Worm (Caenorhabditis elegans): ENCODE data around the gene sqst-4.
"Not testable (repeated sequence)": the region's sequence is repeated elsewhere in the genome, so short reads cannot be mapped to it uniquely, and the experiment has no call there.

Gene sqst-4

DNA sequence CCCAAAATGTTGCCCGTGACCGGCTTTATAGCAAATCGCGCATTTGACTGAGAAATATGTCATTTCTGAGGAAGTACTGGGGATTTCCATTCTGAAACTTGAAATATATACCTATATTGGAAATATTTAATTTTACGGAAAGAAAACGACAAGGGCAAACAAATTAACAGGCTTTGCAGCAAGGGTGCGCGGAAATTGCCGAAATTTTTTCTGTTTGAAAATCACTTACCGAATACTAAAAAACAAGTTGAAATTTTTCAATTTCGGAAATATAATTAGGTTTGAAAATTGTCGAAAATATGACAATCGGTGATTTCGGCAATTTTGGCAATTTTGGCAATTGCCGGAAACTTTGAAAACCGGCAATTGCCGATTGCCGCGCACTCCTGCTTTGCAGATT lies 17.6 kb downstream of the sqst-4 start, which contains the start of gene nhr-54:
TSS of gene nhr-54 (minus strand) at position 101 of the 400 bp plus-strand sequence.
- no peak for TF ChIP-seq ceh-13 (GFP tag; optimal IDR thresholded peaks at IDR 0.05)
- TF ChIP-seq flt-1 (GFP tag; IDR thresholded peaks at IDR 0.05), result no peak
- no peak for TF ChIP-seq pes-1 (GFP tag; IDR thresholded peaks at IDR 0.05)
- no peak for TF ChIP-seq ets-7 (tag; optimal IDR thresholded peaks at IDR 0.05)
- TF ChIP-seq sea-1 (GFP tag; conservative IDR thresholded peaks at IDR 0.05), result no peak
- TF ChIP-seq tra-4 (tag; optimal IDR thresholded peaks at IDR 0.05), result no peak
- no peak for TF ChIP-seq hnd-1 (tag; optimal IDR thresholded peaks at IDR 0.05)
- TF ChIP-seq aly-1 (tag; optimal IDR thresholded peaks at IDR 0.05), result no peak

DNA sequence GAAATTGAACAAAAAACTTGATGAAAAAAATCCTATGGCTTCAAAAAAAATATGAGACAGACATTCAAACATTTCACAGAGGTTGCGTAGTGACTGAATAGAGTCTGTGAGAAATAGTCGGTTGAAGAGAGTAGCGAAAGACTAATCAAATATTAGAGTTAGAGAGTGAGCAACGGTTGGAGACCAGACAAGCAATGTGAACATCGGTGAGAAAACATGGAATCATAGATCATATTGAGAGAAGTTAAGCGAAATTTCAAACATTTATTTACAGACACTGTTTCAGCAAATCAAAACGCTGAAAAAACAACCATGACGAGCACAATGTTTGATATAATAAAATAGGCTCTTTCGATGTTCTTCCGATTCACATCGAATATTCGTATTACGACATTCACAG lies 18.4 kb downstream of the sqst-4 start:
- TF ChIP-seq tbx-37 (GFP tag; conservative IDR thresholded peaks at IDR 0.05), result no peak
- no peak for TF ChIP-seq F13C5.2 (tag; optimal IDR thresholded peaks at IDR 0.05)
- no peak for TF ChIP-seq hmbx-1 (tag; optimal IDR thresholded peaks at IDR 0.05)
- no peak for TF ChIP-seq hnd-1 (tag; optimal IDR thresholded peaks at IDR 0.05)
- TF ChIP-seq ceh-13 (GFP tag; optimal IDR thresholded peaks at IDR 0.05), result no peak
- no peak for TF ChIP-seq aly-1 (tag; optimal IDR thresholded peaks at IDR 0.05)
- TF ChIP-seq ets-7 (tag; optimal IDR thresholded peaks at IDR 0.05), result no peak
- no peak for TF ChIP-seq flt-1 (GFP tag; IDR thresholded peaks at IDR 0.05)
- TF ChIP-seq pes-1 (GFP tag; IDR thresholded peaks at IDR 0.05), result no peak
- TF ChIP-seq tbx-11 (GFP tag; IDR thresholded peaks at IDR 0.05), result no peak
- TF ChIP-seq ceh-36 (tag; optimal IDR thresholded peaks at IDR 0.05), result no peak
- TF ChIP-seq B0310.2 (tag; optimal IDR thresholded peaks at IDR 0.05), result no peak
- no peak for TF ChIP-seq sea-1 (GFP tag; conservative IDR thresholded peaks at IDR 0.05)
- no peak for TF ChIP-seq ama-1 (optimal IDR thresholded peaks at IDR 0.05)
- TF ChIP-seq tra-4 (tag; optimal IDR thresholded peaks at IDR 0.05), result no peak
- no peak for TF ChIP-seq hmg-4 (GFP tag; optimal IDR thresholded peaks at IDR 0.05)
- no peak for TF ChIP-seq scrt-1 (GFP tag; IDR thresholded peaks at IDR 0.05)

DNA sequence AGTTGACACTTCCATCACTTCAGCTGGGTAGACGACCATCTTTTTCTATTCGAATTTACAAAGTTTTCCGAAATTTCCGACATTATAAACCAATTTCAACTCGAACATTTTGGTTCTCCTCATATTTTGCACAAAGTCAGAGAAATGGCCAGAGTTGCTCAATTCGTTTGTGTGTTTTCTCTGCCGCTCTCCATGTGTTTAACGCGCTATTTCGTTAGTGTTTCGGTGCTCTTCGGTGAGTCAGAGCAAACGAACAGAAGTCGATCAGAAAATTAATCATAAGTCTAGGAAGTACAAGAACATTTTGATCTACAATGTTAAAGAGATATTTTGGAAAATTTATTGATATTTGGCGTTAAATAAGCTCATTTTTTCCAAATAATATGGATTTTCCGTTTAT lies 20.4 kb downstream of the sqst-4 start, which contains the start of gene srr-3:
TSS of gene srr-3 (minus strand) at position 101 of the 400 bp plus-strand sequence.
- TF ChIP-seq flt-1 (GFP tag; IDR thresholded peaks at IDR 0.05) (no peak), tbx-11 (GFP tag; IDR thresholded peaks at IDR 0.05) (no peak), B0310.2 (tag; optimal IDR thresholded peaks at IDR 0.05) (no peak), pes-1 (GFP tag; IDR thresholded peaks at IDR 0.05) (no peak), hnd-1 (tag; optimal IDR thresholded peaks at IDR 0.05) (no peak), sea-1 (GFP tag; conservative IDR thresholded peaks at IDR 0.05) (no peak), F13C5.2 (tag; optimal IDR thresholded peaks at IDR 0.05) (no peak), ama-1 (optimal IDR thresholded peaks at IDR 0.05) (no peak), ceh-36 (tag; optimal IDR thresholded peaks at IDR 0.05) (no peak), tra-4 (tag; optimal IDR thresholded peaks at IDR 0.05) (no peak), tbx-37 (GFP tag; conservative IDR thresholded peaks at IDR 0.05) (no peak), hmg-4 (GFP tag; optimal IDR thresholded peaks at IDR 0.05) (no peak), scrt-1 (GFP tag; IDR thresholded peaks at IDR 0.05) (no peak), aly-1 (tag; optimal IDR thresholded peaks at IDR 0.05) (no peak), hmbx-1 (tag; optimal IDR thresholded peaks at IDR 0.05) (no peak), ceh-13 (GFP tag; optimal IDR thresholded peaks at IDR 0.05) (no peak), ets-7 (tag; optimal IDR thresholded peaks at IDR 0.05) (no peak)

DNA sequence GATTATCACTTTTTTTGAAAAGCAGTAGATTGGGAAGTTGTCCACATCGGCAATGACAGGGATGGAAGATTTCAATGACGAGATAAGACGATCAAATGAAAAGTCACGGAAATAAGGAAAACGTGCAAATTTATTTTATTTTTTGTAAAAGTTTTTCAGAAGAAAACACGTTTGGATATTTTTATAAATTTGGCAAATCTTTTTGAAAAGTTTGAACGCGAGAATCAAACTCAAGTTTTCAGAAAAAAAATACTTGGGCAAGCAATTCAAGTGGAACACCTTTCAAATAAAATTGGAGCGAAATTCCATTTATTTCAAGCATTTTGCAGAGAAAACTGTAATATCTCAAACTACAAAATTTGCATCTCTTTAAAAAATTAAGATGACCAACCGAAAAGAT lies 26.9 kb downstream of the sqst-4 start, which contains the start of gene F36D3.5:
TSS of gene F36D3.5 (minus strand) at position 101 of the 400 bp plus-strand sequence.
- TF ChIP-seq flt-1 (GFP tag; IDR thresholded peaks at IDR 0.05); ets-7 (tag; optimal IDR thresholded peaks at IDR 0.05); tbx-37 (GFP tag; conservative IDR thresholded peaks at IDR 0.05): not testable (repeated sequence)

DNA sequence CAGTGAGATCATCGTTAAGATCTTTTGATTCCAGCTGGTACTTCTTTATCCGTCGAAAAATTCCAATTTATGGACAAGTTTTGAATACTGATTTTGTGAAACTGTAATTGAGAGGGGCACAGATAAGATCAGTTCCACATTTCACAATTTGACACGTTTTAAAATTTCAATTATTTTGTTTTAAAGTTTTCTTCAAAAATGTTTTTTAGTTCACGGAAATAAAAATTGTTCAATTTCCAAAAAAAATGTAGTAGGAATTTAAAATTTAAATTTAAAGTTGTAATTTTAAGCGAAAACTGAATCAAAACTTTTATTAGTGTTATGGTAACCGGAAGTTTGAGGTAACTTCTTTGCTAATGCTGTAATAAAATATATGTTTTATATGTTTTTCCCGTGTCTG lies 29.3 kb downstream of the sqst-4 start, which contains the start of gene F36D3.4:
TSS of gene F36D3.4 (minus strand) at position 101 of the 400 bp plus-strand sequence.
- TF ChIP-seq tbx-11 (GFP tag; IDR thresholded peaks at IDR 0.05) (no peak), tra-4 (tag; optimal IDR thresholded peaks at IDR 0.05) (no peak)

DNA sequence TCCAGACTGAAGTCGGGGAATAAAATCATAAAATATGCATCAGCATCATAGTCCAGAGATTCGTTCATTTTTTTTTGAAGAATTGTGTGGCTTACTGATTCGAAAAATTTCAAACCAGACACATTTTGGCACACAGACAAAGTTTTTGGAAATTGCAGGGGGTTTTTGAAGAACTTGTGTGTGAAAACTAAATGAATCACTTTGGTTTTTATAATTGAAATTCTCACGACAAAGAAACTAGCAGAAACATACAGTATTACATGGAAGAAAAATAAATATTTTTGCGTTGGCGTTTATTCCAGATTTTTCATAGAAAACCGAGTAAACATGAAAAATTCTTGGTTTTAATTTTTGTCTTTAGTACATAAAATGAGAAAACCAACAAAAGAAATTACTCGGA lies 34.0 kb downstream of the sqst-4 start, which contains the start of gene srw-34:
TSS of gene srw-34 (minus strand) at position 101 of the 400 bp plus-strand sequence.
- TF ChIP-seq ceh-36 (tag; optimal IDR thresholded peaks at IDR 0.05), result no peak
- no peak for TF ChIP-seq hmbx-1 (tag; optimal IDR thresholded peaks at IDR 0.05)
- TF ChIP-seq F13C5.2 (tag; optimal IDR thresholded peaks at IDR 0.05), result no peak
- no peak for TF ChIP-seq flt-1 (GFP tag; IDR thresholded peaks at IDR 0.05)
- no peak for TF ChIP-seq hmg-4 (GFP tag; optimal IDR thresholded peaks at IDR 0.05)
- TF ChIP-seq tbx-37 (GFP tag; conservative IDR thresholded peaks at IDR 0.05), result no peak
- TF ChIP-seq tbx-11 (GFP tag; IDR thresholded peaks at IDR 0.05), result no peak
- no peak for TF ChIP-seq hnd-1 (tag; optimal IDR thresholded peaks at IDR 0.05)
- no peak for TF ChIP-seq pes-1 (GFP tag; IDR thresholded peaks at IDR 0.05)
- TF ChIP-seq tra-4 (tag; optimal IDR thresholded peaks at IDR 0.05), result no peak
- TF ChIP-seq ets-7 (tag; optimal IDR thresholded peaks at IDR 0.05), result no peak
- no peak for TF ChIP-seq B0310.2 (tag; optimal IDR thresholded peaks at IDR 0.05)

DNA sequence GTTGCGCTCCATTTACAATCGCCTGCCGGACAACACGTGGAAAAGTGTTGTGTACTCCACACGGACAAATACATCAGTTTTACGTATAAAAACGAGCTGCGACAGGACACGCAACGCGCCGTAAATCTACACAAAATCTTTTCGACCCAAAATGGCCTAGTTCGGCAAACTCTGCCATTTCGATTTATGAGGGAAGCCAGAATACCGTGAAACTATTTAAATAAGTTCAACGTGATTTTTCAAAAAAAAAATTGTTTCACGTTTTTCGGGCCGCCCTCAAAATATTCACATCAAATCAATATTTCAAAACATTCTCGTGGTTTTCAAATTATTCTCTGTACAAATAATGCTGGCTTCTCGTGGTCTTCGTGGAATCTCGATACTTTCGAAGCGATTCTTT lies 38.6 kb downstream of the sqst-4 start, which contains the start of gene F36D3.8:
TSS of gene F36D3.8 (plus strand) at position 301 of the 400 bp plus-strand sequence.
- TF ChIP-seq ceh-36 (tag; optimal IDR thresholded peaks at IDR 0.05) (no peak), pes-1 (GFP tag; IDR thresholded peaks at IDR 0.05) (no peak), hmbx-1 (tag; optimal IDR thresholded peaks at IDR 0.05) (no peak), scrt-1 (GFP tag; IDR thresholded peaks at IDR 0.05) (no peak), flt-1 (GFP tag; IDR thresholded peaks at IDR 0.05) (no peak), sea-1 (GFP tag; conservative IDR thresholded peaks at IDR 0.05) (no peak)

DNA sequence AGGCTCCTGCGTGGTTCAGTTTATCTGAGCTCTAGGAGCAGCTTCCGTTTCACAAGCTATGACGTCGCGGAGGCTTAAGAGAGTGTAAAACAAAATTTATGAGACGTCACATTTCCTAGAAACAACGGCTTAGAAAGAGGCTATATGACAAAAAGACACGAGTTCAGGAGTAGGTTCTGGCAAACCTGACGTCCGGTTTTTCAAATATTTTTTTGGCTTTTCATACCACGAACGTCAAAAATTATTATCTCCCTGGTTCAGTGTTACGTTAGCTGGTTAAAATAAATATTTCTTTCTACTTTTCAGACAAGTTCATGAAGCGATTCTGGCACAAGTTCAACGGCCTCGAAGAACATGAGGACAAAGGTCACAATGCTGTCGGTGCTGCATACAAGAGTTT lies 39.5 kb downstream of the sqst-4 start, which contains the start of gene F36D3.16:
TSS of gene F36D3.16 (plus strand) at position 301 of the 400 bp plus-strand sequence.
- TF ChIP-seq B0310.2 (tag; optimal IDR thresholded peaks at IDR 0.05), result no peak
- TF ChIP-seq ets-7 (tag; optimal IDR thresholded peaks at IDR 0.05), result no peak
- TF ChIP-seq sea-1 (GFP tag; conservative IDR thresholded peaks at IDR 0.05), result no peak
- no peak for TF ChIP-seq flt-1 (GFP tag; IDR thresholded peaks at IDR 0.05)
- no peak for TF ChIP-seq tbx-11 (GFP tag; IDR thresholded peaks at IDR 0.05)
- no peak for TF ChIP-seq ceh-36 (tag; optimal IDR thresholded peaks at IDR 0.05)
- TF ChIP-seq tra-4 (tag; optimal IDR thresholded peaks at IDR 0.05), result no peak
- no peak for TF ChIP-seq ama-1 (optimal IDR thresholded peaks at IDR 0.05)
- no peak for TF ChIP-seq F13C5.2 (tag; optimal IDR thresholded peaks at IDR 0.05)
- no peak for TF ChIP-seq aly-1 (tag; optimal IDR thresholded peaks at IDR 0.05)
- TF ChIP-seq scrt-1 (GFP tag; IDR thresholded peaks at IDR 0.05), result no peak
- TF ChIP-seq hmg-4 (GFP tag; optimal IDR thresholded peaks at IDR 0.05), result no peak
- no peak for TF ChIP-seq hmbx-1 (tag; optimal IDR thresholded peaks at IDR 0.05)
- TF ChIP-seq ceh-13 (GFP tag; optimal IDR thresholded peaks at IDR 0.05), result no peak

Data from whole organism, early embryonic.